Fruit fly (Drosophila melanogaster) whole organism, adult: Measurements from ENCODE around the gene Cow.
A peak's percentile ranks its signal among the peaks of the same experiment; 100 is the strongest.

ENCODE experiments used
- CG1620 ChIP-seq: fragments of 200-800 bp; sonication (Bioruptor generic); optimal IDR thresholded peaks from 2 replicates; lab custom pipeline; 2016; ENCODE audit warnings: missing biosample characterization, missing genetic modification characterization
- CG33017 ChIP-seq: fragments of 200-800 bp; sonication (Bioruptor generic); optimal IDR thresholded peaks from 2 replicates; lab custom pipeline; 2018; ENCODE audit warnings: missing biosample characterization, mild to moderate bottlenecking, missing genetic modification characterization, moderate library complexity
- CG7045 ChIP-seq: fragments of 200-800 bp; sonication (Bioruptor generic); optimal IDR thresholded peaks from 2 replicates; lab custom pipeline; 2017; ENCODE audit warnings: missing biosample characterization, mild to moderate bottlenecking, missing genetic modification characterization
- CG7101 ChIP-seq: fragments of 200-800 bp; sonication (Bioruptor generic); optimal IDR thresholded peaks from 2 replicates; lab custom pipeline; 2018; ENCODE audit warnings: missing biosample characterization, mild to moderate bottlenecking, missing genetic modification characterization, moderate library complexity
- Clk ChIP-seq: fragments of 200-800 bp; sonication (Bioruptor generic); optimal IDR thresholded peaks from 2 replicates; lab custom pipeline; 2017; ENCODE audit warnings: missing biosample characterization, missing genetic modification characterization
- Hr96 ChIP-seq: fragments of 200-800 bp; sonication (Bioruptor generic); optimal IDR thresholded peaks from 2 replicates; lab custom pipeline; 2016; ENCODE audit warnings: missing biosample characterization, missing genetic modification characterization
- bab1 ChIP-seq: fragments of 200-800 bp; sonication (Bioruptor generic); optimal IDR thresholded peaks from 3 replicates; lab custom pipeline; 2019; ENCODE audit warnings: missing biosample characterization, mild to moderate bottlenecking, missing genetic modification characterization, moderate library complexity
- kay ChIP-seq: fragments of 200-800 bp; sonication (Bioruptor generic); peaks from one replicate; lab custom pipeline; 2016; ENCODE audit warnings: missing biosample characterization, missing genetic modification characterization, borderline replicate concordance
- ovo ChIP-seq: fragments of 200-800 bp; sonication (Bioruptor generic); optimal IDR thresholded peaks from 2 replicates; lab custom pipeline; 2016; ENCODE audit warnings: missing biosample characterization, missing genetic modification characterization
- toe ChIP-seq: fragments of 200-800 bp; sonication (Bioruptor generic); optimal IDR thresholded peaks from 2 replicates; lab custom pipeline; 2016; ENCODE audit warnings: missing biosample characterization, missing genetic modification characterization

DNA sequence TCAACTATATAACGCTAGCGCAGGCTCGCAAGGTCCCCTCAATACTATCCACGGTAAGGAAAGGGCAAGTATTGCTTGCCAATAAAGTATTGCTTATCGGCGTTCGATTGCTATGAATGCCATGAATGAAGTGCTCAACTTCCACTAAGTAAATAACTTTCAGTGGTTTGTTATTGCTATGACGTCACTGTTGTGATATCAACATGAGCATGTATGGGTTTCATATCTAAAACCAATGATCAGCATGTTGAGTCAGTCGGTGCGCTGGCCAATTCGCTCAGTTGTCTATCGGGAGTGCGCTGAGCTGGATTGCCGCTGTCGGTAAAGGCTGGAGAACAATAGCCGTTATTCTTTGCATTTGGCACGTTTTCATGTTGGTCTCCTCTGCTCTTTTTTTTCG lies 8.4 kb upstream of the Cow start:
- TF ChIP-seq CG7045 (GFP tag; lab: Kevin White, UChicago), result no peak
- TF ChIP-seq CG1620 (GFP tag; lab: Kevin White, UChicago), result no peak
- TF ChIP-seq ovo (GFP tag; lab: Kevin White, UChicago), result no peak
- TF ChIP-seq kay (GFP tag; lab: Kevin White, UChicago), result no peak
- peak; percentile 4 for TF ChIP-seq CG7101 (tag; lab: Kevin White, UChicago)
- no peak for TF ChIP-seq toe (GFP tag; lab: Kevin White, UChicago)
- TF ChIP-seq CG33017 (tag; lab: Kevin White, UChicago), result no peak
- TF ChIP-seq Hr96 (GFP tag; lab: Kevin White, UChicago), result no peak
- TF ChIP-seq bab1 (GFP tag; lab: Kevin White, UChicago), result peak; percentile 26
- no peak for TF ChIP-seq Clk (GFP tag; lab: Kevin White, UChicago)
